Worm (Caenorhabditis elegans) whole organism, mixed stage, embryonic: ENCODE data around the gene set-20.

Experiments used
- blmp-1 ChIP-seq: fragments of 150-350 bp; optimal IDR thresholded peaks from 2 replicates; lab custom pipeline; 2014; ENCODE audit warnings: missing biosample characterization, missing genetic modification characterization
- elt-3 ChIP-seq: fragments of 150-350 bp; optimal IDR thresholded peaks from 2 replicates; lab custom pipeline; 2014; ENCODE audit warnings: missing biosample characterization, missing genetic modification characterization
- lin-32 ChIP-seq: fragments of 200-800 bp; sonication (Bioruptor generic); optimal IDR thresholded peaks from 2 replicates; lab custom pipeline; 2018; ENCODE audit warnings: mild to moderate bottlenecking, missing genetic modification characterization, missing compliant biosample characterization
- lsy-2 ChIP-seq: fragments of 150-350 bp; optimal IDR thresholded peaks from 2 replicates; lab custom pipeline; 2014; ENCODE audit warnings: missing biosample characterization, missing genetic modification characterization
- nhr-12 ChIP-seq: fragments of 150-350 bp; optimal IDR thresholded peaks from 2 replicates; lab custom pipeline; 2014; ENCODE audit warnings: missing biosample characterization, missing genetic modification characterization
- nhr-237 ChIP-seq: fragments of 150-350 bp; optimal IDR thresholded peaks from 2 replicates; lab custom pipeline; 2014; ENCODE audit warnings: missing biosample characterization, missing genetic modification characterization
- nhr-28 ChIP-seq: fragments of 150-350 bp; optimal IDR thresholded peaks from 2 replicates; lab custom pipeline; 2014; ENCODE audit warnings: missing biosample characterization, missing genetic modification characterization
- nhr-76 ChIP-seq: sonication (generic microtip); optimal IDR thresholded peaks from 2 replicates; lab custom pipeline; 2017; ENCODE audit warnings: missing biosample characterization, missing genetic modification characterization
- pha-4 ChIP-seq: fragments of 150-350 bp; optimal IDR thresholded peaks from 2 replicates; lab custom pipeline; 2018; ENCODE audit warnings: missing biosample characterization, missing genetic modification reagents, missing genetic modification characterization
- sem-2 ChIP-seq: fragments of 200-800 bp; sonication (Bioruptor generic); optimal IDR thresholded peaks from 2 replicates; lab custom pipeline; 2018; ENCODE audit warnings: mild to moderate bottlenecking, missing genetic modification characterization, missing compliant biosample characterization
- unc-120 ChIP-seq: sonication (generic microtip); optimal IDR thresholded peaks from 2 replicates; lab custom pipeline; 2017; ENCODE audit warnings: missing genetic modification characterization, missing compliant biosample characterization; ENCODE audit not compliant: poor library complexity, severe bottlenecking
- unc-39 ChIP-seq: fragments of 150-350 bp; optimal IDR thresholded peaks from 2 replicates; lab custom pipeline; 2014; ENCODE audit warnings: missing biosample characterization, missing genetic modification characterization
- unc-62 ChIP-seq: fragments of 150-350 bp; optimal IDR thresholded peaks from 2 replicates; lab custom pipeline; 2014; ENCODE audit warnings: missing biosample characterization, missing genetic modification reagents, missing genetic modification characterization
- ztf-11 ChIP-seq: fragments of 150-350 bp; optimal IDR thresholded peaks from 2 replicates; lab custom pipeline; 2014; ENCODE audit warnings: missing biosample characterization, missing genetic modification characterization

DNA sequence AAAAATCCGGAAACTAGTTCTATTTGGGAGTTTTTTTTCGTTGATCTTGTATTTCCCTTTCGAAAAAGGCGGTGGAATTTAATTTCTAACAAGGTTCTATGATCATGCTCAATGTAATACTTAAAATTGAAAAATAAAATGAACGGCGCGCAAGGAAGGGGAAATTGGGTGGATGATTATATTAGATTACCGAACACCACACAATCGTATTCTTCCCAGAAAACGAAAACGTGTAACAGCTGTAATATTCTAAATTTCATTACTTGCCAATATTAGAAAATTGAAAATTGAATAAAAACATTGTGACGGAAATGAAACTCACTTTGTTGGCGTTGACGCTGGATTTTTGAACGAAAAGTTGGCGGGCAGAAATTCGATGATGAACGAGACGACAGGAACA, 37.8 kb upstream of the set-20 start:
- TF ChIP-seq nhr-237 (tag; lab: Kevin White, UChicago), result no peak
- no peak for TF ChIP-seq blmp-1 (tag; lab: Kevin White, UChicago)
- no peak for TF ChIP-seq nhr-28 (tag; lab: Kevin White, UChicago)
- TF ChIP-seq unc-62 (GFP tag; lab: Kevin White, UChicago), result no peak
- no peak for TF ChIP-seq unc-39 (tag; lab: Kevin White, UChicago)
- TF ChIP-seq nhr-12, result no peak
- TF ChIP-seq elt-3, result no peak
- no peak for TF ChIP-seq ztf-11
- TF ChIP-seq pha-4 (tag; lab: Kevin White, UChicago), result no peak
- no peak for TF ChIP-seq lin-32
- TF ChIP-seq sem-2 (GFP tag; lab: Kevin White, UChicago), result no peak
- no peak for TF ChIP-seq lsy-2 (tag; lab: Kevin White, UChicago)
- TF ChIP-seq nhr-76 (tag; lab: Kevin White, UChicago), result no peak
- TF ChIP-seq unc-120, result no peak
